Fruit fly (Drosophila melanogaster) whole organism, embryonic: ENCODE data around the gene CG42764.

ENCODE experiments used
- Aef1 ChIP-seq: fragments of 200-800 bp; sonication (Bioruptor generic); IDR thresholded peaks from 3 replicates; pipeline ENCODE4 v1.3.6; 2022; ENCODE audit warnings: missing biosample characterization, missing genetic modification characterization
- Bdp1 ChIP-seq: fragments of 200-800 bp; sonication (Bioruptor generic); optimal IDR thresholded peaks from 3 replicates; lab custom pipeline; 2016; ENCODE audit warnings: missing biosample characterization, missing genetic modification characterization
- Bgb ChIP-seq: fragments of 200-800 bp; sonication (Bioruptor generic); IDR thresholded peaks from 2 replicates; pipeline ENCODE4 v1.3.6; 2022; ENCODE audit warnings: missing biosample characterization, missing genetic modification characterization; ENCODE audit not compliant: partially characterized antibody
- CG11696 ChIP-seq: fragments of 200-800 bp; sonication (Bioruptor generic); IDR thresholded peaks from 2 replicates; pipeline ENCODE4 v1.3.6; 2022; ENCODE audit warnings: missing biosample characterization, missing genetic modification characterization
- CG12236 ChIP-seq: fragments of 200-800 bp; sonication (Bioruptor generic); optimal IDR thresholded peaks from 2 replicates; lab custom pipeline; 2016; ENCODE audit warnings: missing biosample characterization, missing genetic modification characterization
- CG12659 ChIP-seq: fragments of 200-800 bp; sonication (Bioruptor generic); optimal IDR thresholded peaks from 3 replicates; lab custom pipeline; 2017; ENCODE audit warnings: mild to moderate bottlenecking, missing biosample characterization, missing genetic modification reagents, missing genetic modification characterization
- CG13123 ChIP-seq: fragments of 200-800 bp; sonication (Bioruptor generic); optimal IDR thresholded peaks from 2 replicates; lab custom pipeline; 2016; ENCODE audit warnings: missing biosample characterization, missing genetic modification characterization
- CG15073 ChIP-seq: fragments of 200-800 bp; sonication (Bioruptor generic); optimal IDR thresholded peaks from 2 replicates; lab custom pipeline; 2016; ENCODE audit warnings: missing biosample characterization, missing genetic modification characterization
- CG1647 ChIP-seq: fragments of 200-800 bp; sonication (Bioruptor generic); optimal IDR thresholded peaks from 3 replicates; lab custom pipeline; 2016; ENCODE audit warnings: missing biosample characterization, missing genetic modification characterization
- CG17328 ChIP-seq: fragments of 200-800 bp; sonication (Bioruptor generic); IDR thresholded peaks from 2 replicates; pipeline ENCODE4 v1.3.6; 2022; ENCODE audit warnings: missing biosample characterization, missing genetic modification characterization
- CG17612 ChIP-seq: fragments of 200-800 bp; sonication (Bioruptor generic); IDR thresholded peaks from 2 replicates; pipeline ENCODE4 v1.3.6; 2022; ENCODE audit warnings: missing biosample characterization, missing genetic modification characterization
- CG18599 ChIP-seq: fragments of 200-800 bp; sonication (Bioruptor generic); optimal IDR thresholded peaks from 3 replicates; lab custom pipeline; 2017; ENCODE audit warnings: missing biosample characterization, missing genetic modification characterization, mild to moderate bottlenecking, moderate library complexity, missing genetic modification reagents
- CG2712 ChIP-seq: fragments of 200-800 bp; optimal IDR thresholded peaks from 3 replicates; lab custom pipeline; 2019; ENCODE audit warnings: missing biosample characterization, mild to moderate bottlenecking, missing genetic modification characterization, moderate library complexity
- CG30020 ChIP-seq: fragments of 200-800 bp; optimal IDR thresholded peaks from 2 replicates; lab custom pipeline; 2019; ENCODE audit warnings: missing biosample characterization, mild to moderate bottlenecking, missing genetic modification characterization, moderate library complexity
- CG3163 ChIP-seq: fragments of 200-800 bp; sonication (Bioruptor generic); optimal IDR thresholded peaks from 3 replicates; lab custom pipeline; 2016; ENCODE audit warnings: missing biosample characterization, missing genetic modification characterization
- CG3407 ChIP-seq: fragments of 200-800 bp; sonication (Bioruptor generic); optimal IDR thresholded peaks from 2 replicates; lab custom pipeline; 2018; ENCODE audit warnings: missing biosample characterization, mild to moderate bottlenecking, missing genetic modification characterization
- CG34376 ChIP-seq: fragments of 200-800 bp; sonication (Bioruptor generic); optimal IDR thresholded peaks from 2 replicates; lab custom pipeline; 2018; ENCODE audit warnings: missing biosample characterization, mild to moderate bottlenecking, missing genetic modification characterization
- CG6654 ChIP-seq: fragments of 200-800 bp; sonication (Bioruptor generic); optimal IDR thresholded peaks from 2 replicates; lab custom pipeline; 2017; ENCODE audit warnings: missing biosample characterization, mild to moderate bottlenecking, missing genetic modification characterization
- CoRest ChIP-seq: fragments of 200-800 bp; sonication (Bioruptor generic); optimal IDR thresholded peaks from 3 replicates; lab custom pipeline; 2018; ENCODE audit warnings: missing biosample characterization, mild to moderate bottlenecking, missing genetic modification characterization, moderate library complexity
- Dbx ChIP-seq: fragments of 200-800 bp; sonication (Bioruptor generic); IDR thresholded peaks from 3 replicates; pipeline ENCODE4 v1.3.6; 2022; ENCODE audit warnings: missing biosample characterization, missing genetic modification characterization
- Dfd ChIP-seq, 2 experiments: fragments of >200 bp; optimal IDR thresholded peaks; 2 replicates each; lab custom pipeline; 2017; ENCODE audit warnings: missing biosample characterization in 2 of 2, missing genetic modification characterization in 2 of 2
- Doc3 ChIP-seq: fragments of 200-800 bp; sonication (Bioruptor generic); IDR thresholded peaks from 3 replicates; pipeline ENCODE4 v1.3.6; 2022; ENCODE audit warnings: missing biosample characterization, missing genetic modification characterization; ENCODE audit not compliant: partially characterized antibody
- Gug ChIP-seq: fragments of 200-800 bp; sonication (Bioruptor generic); IDR thresholded peaks from 4 replicates; pipeline ENCODE4 v1.3.6; 2022; ENCODE audit warnings: missing biosample characterization, missing genetic modification characterization
- HLH4C ChIP-seq: fragments of 200-800 bp; sonication (Bioruptor generic); IDR thresholded peaks from 3 replicates; pipeline ENCODE4 v1.3.6; 2022; ENCODE audit warnings: missing biosample characterization, missing genetic modification characterization; ENCODE audit not compliant: partially characterized antibody
- Hr3 ChIP-seq: fragments of 200-800 bp; sonication (Bioruptor generic); optimal IDR thresholded peaks from 3 replicates; lab custom pipeline; 2016; ENCODE audit warnings: missing biosample characterization, missing genetic modification characterization
- Lhr ChIP-seq: fragments of 200-800 bp; sonication (Bioruptor generic); optimal IDR thresholded peaks from 3 replicates; lab custom pipeline; 2017; ENCODE audit warnings: mild to moderate bottlenecking, missing biosample characterization, missing genetic modification reagents, missing genetic modification characterization
- Nf-YB ChIP-seq: fragments of 200-800 bp; sonication (Bioruptor generic); optimal IDR thresholded peaks from 3 replicates; lab custom pipeline; 2019; ENCODE audit warnings: missing biosample characterization, mild to moderate bottlenecking, missing genetic modification characterization, moderate library complexity
- Oaz ChIP-seq: fragments of 200-800 bp; sonication (Bioruptor generic); IDR thresholded peaks from 2 replicates; pipeline ENCODE4 v1.3.6; 2022; ENCODE audit warnings: missing biosample characterization, missing genetic modification characterization
- Ptx1 ChIP-seq: fragments of 200-800 bp; sonication (Bioruptor generic); IDR thresholded peaks from 2 replicates; pipeline ENCODE4 v1.3.6; 2022; ENCODE audit warnings: missing biosample characterization, missing genetic modification characterization
- Taf1 ChIP-seq: fragments of 200-800 bp; sonication (Bioruptor generic); IDR thresholded peaks from 2 replicates; pipeline ENCODE4 v1.3.6; 2022; ENCODE audit warnings: missing biosample characterization, missing genetic modification characterization
- Usf ChIP-seq: fragments of 200-800 bp; sonication (Bioruptor generic); optimal IDR thresholded peaks from 2 replicates; lab custom pipeline; 2017; ENCODE audit warnings: missing genotype, missing biosample characterization, missing genetic modification characterization
- ac ChIP-seq: fragments of 200-800 bp; sonication (Bioruptor generic); optimal IDR thresholded peaks from 3 replicates; lab custom pipeline; 2017; ENCODE audit warnings: missing biosample characterization, mild to moderate bottlenecking, missing genetic modification characterization
- ara ChIP-seq: fragments of 200-800 bp; sonication (Bioruptor generic); IDR thresholded peaks from 2 replicates; pipeline ENCODE4 v1.3.6; 2022; ENCODE audit warnings: missing biosample characterization, missing genetic modification characterization
- croc ChIP-seq: fragments of 200-800 bp; sonication (Bioruptor generic); conservative IDR thresholded peaks from 3 replicates; pipeline ENCODE4 v1.3.6; 2022; ENCODE audit warnings: missing biosample characterization, missing genetic modification characterization
- eve ChIP-seq, 2 experiments: fragments of >200 bp; optimal IDR thresholded peaks; 2 replicates each; lab custom pipeline; 2017; ENCODE audit warnings: missing biosample characterization in 2 of 2, missing genetic modification characterization in 2 of 2
- grau ChIP-seq: fragments of 200-800 bp; optimal IDR thresholded peaks from 3 replicates; lab custom pipeline; 2019; ENCODE audit warnings: missing biosample characterization, mild to moderate bottlenecking, missing genetic modification characterization, moderate library complexity
- hb ChIP-seq: fragments of 200-800 bp; sonication (Bioruptor generic); IDR thresholded peaks from 3 replicates; pipeline ENCODE4 v1.3.6; 2022; ENCODE audit warnings: missing biosample characterization, missing genetic modification characterization; ENCODE audit not compliant: partially characterized antibody
- hkb ChIP-seq, 2 experiments: fragments of 200-800 bp in 1 of 2; fragments of >200 bp in 1 of 2; sonication (Bioruptor generic) in 1 of 2; IDR thresholded peaks in 1 of 2; optimal IDR thresholded peaks in 1 of 2; 2 replicates each; pipeline versions ENCODE4 v1.3.6 to Lab custom; 2017 to 2022; ENCODE audit warnings: missing biosample characterization in 1 of 2, missing genetic modification characterization in 1 of 2
- jumu ChIP-seq: fragments of 200-800 bp; sonication (Bioruptor generic); optimal IDR thresholded peaks from 3 replicates; lab custom pipeline; 2016; ENCODE audit warnings: missing biosample characterization, missing genetic modification characterization
- mirr ChIP-seq: fragments of 200-800 bp; sonication (Bioruptor generic); optimal IDR thresholded peaks from 3 replicates; lab custom pipeline; 2018; ENCODE audit warnings: missing biosample characterization, mild to moderate bottlenecking, missing genetic modification characterization
- nom ChIP-seq: fragments of 200-800 bp; sonication (Bioruptor generic); optimal IDR thresholded peaks from 2 replicates; lab custom pipeline; 2017; ENCODE audit warnings: missing biosample characterization, missing genetic modification characterization, mild to moderate bottlenecking, moderate library complexity, missing genetic modification reagents
- pros ChIP-seq: fragments of 200-800 bp; sonication (Bioruptor generic); optimal IDR thresholded peaks from 3 replicates; lab custom pipeline; 2019; ENCODE audit warnings: missing biosample characterization, mild to moderate bottlenecking, missing genetic modification characterization, moderate library complexity
- pzg ChIP-seq: fragments of 200-800 bp; sonication (Bioruptor generic); optimal IDR thresholded peaks from 3 replicates; lab custom pipeline; 2018; ENCODE audit warnings: missing biosample characterization, mild to moderate bottlenecking, missing genetic modification characterization, moderate library complexity
- row ChIP-seq: fragments of 200-800 bp; sonication (Bioruptor generic); IDR thresholded peaks from 3 replicates; pipeline ENCODE4 v1.3.6; 2022; ENCODE audit warnings: missing biosample characterization, missing genetic modification characterization
- sisA ChIP-seq: fragments of 200-800 bp; sonication (Bioruptor generic); IDR thresholded peaks from 2 replicates; pipeline ENCODE4 v1.3.6; 2022; ENCODE audit warnings: missing biosample characterization, missing genetic modification characterization
- sob ChIP-seq: fragments of 200-800 bp; sonication (Bioruptor generic); IDR thresholded peaks from 2 replicates; pipeline ENCODE4 v1.3.6; 2022; ENCODE audit warnings: missing biosample characterization, missing genetic modification characterization
- ttk ChIP-seq: fragments of 200-800 bp; sonication (Bioruptor generic); IDR thresholded peaks from 2 replicates; pipeline ENCODE4 v2.1.2; 2022; ENCODE audit warnings: missing biosample characterization, missing genetic modification characterization
- vnd ChIP-seq: fragments of 200-800 bp; sonication (Bioruptor generic); IDR thresholded peaks from 3 replicates; pipeline ENCODE4 v1.3.6; 2022; ENCODE audit warnings: missing biosample characterization, missing genetic modification characterization; ENCODE audit not compliant: partially characterized antibody

The CG42764 gene

dm6 chr3L:20493417-20494261 is 27.8 kb upstream of the CG42764 start (continued):
- peak; percentile 83 for TF ChIP-seq Dbx (GFP tag; lab: Robert Waterston, UW)
- TF ChIP-seq CG17328, result peak; percentile 74
- peak; percentile 49 for TF ChIP-seq Nf-YB
- peak in 1 of 2 experiments; percentile 47 for TF ChIP-seq eve (GFP tag; optimal IDR thresholded peaks at IDR 0.05; lab: Kevin White, UChicago)
- TF ChIP-seq row (GFP tag; lab: Robert Waterston, UW), result peak; percentile 91
- peak; percentile 72 for TF ChIP-seq Aef1 (GFP tag; lab: Robert Waterston, UW)
- TF ChIP-seq CG1647 (GFP tag; lab: Kevin White, UChicago), result peak; percentile 28
- TF ChIP-seq mirr (GFP tag; lab: Kevin White, UChicago), result no peak
- peak; percentile 56; the same call in 1 of the 2 replicates for TF ChIP-seq Taf1 (GFP tag; lab: Robert Waterston, UW)
- TF ChIP-seq CG6654 (GFP tag; lab: Kevin White, UChicago), result peak; percentile 10
- no peak for TF ChIP-seq pzg
- peak; percentile 73 for TF ChIP-seq CoRest (tag; lab: Kevin White, UChicago)
- peak; percentile 22 for TF ChIP-seq Bdp1 (GFP tag; lab: Kevin White, UChicago)
- no peak for TF ChIP-seq Lhr (GFP tag; lab: Kevin White, UChicago)
- TF ChIP-seq nom (GFP tag; lab: Kevin White, UChicago), result peak; percentile 70
- TF ChIP-seq CG13123, result no peak
- TF ChIP-seq ac (GFP tag; lab: Kevin White, UChicago), result no peak
- TF ChIP-seq CG30020 (tag; lab: Kevin White, UChicago), result no peak
- TF ChIP-seq CG34376 (GFP tag; lab: Kevin White, UChicago), result peak; percentile 10
- no peak for TF ChIP-seq CG17612 (GFP tag; lab: Robert Waterston, UW)
- TF ChIP-seq Usf (GFP tag; lab: Kevin White, UChicago), result peak; percentile 42
- TF ChIP-seq CG11696 (GFP tag; lab: Robert Waterston, UW), result peak; percentile 59
- no peak for TF ChIP-seq vnd (GFP tag; lab: Robert Waterston, UW)
- TF ChIP-seq ttk, result peak; percentile 72; the same call in 1 of the 2 replicates
- peak; percentile 82 for TF ChIP-seq CG2712 (tag; lab: Kevin White, UChicago)
- TF ChIP-seq Bgb (GFP tag; lab: Robert Waterston, UW), result no peak
- peak; percentile 60 for TF ChIP-seq Hr3 (GFP tag; lab: Kevin White, UChicago)
- peak; percentile 83 for TF ChIP-seq grau (tag; lab: Kevin White, UChicago)
- no peak for TF ChIP-seq jumu
- no peak for TF ChIP-seq HLH4C (GFP tag; lab: Robert Waterston, UW)
- no peak for TF ChIP-seq CG15073 (GFP tag; lab: Kevin White, UChicago)
- TF ChIP-seq ara (GFP tag; lab: Robert Waterston, UW), result peak; percentile 50; the same call in 1 of the 2 replicates
- no peak for TF ChIP-seq croc (GFP tag; lab: Robert Waterston, UW)
- TF ChIP-seq sob, result peak; percentile 83
- TF ChIP-seq Gug (GFP tag; lab: Robert Waterston, UW), result no peak
- no peak for TF ChIP-seq pros (GFP tag; lab: Kevin White, UChicago)
- peak; percentile 69 for TF ChIP-seq CG12659 (GFP tag; lab: Kevin White, UChicago)
- no peak for TF ChIP-seq hkb (optimal IDR thresholded peaks at IDR 0.05; lab: Kevin White, UChicago)
- peak; percentile 76 for TF ChIP-seq hkb (GFP tag; IDR thresholded peaks at IDR 0.05; lab: Robert Waterston, UW)
- TF ChIP-seq Ptx1 (GFP tag; lab: Robert Waterston, UW), result peak; percentile 87
- TF ChIP-seq sisA (GFP tag; lab: Robert Waterston, UW), result peak; percentile 37; the same call in 1 of the 2 replicates
- peak; percentile 84 for TF ChIP-seq CG18599 (GFP tag; lab: Kevin White, UChicago)
- no peak for TF ChIP-seq Dfd (GFP tag; optimal IDR thresholded peaks at IDR 0.05; lab: Kevin White, UChicago)
- TF ChIP-seq Oaz (GFP tag; lab: Robert Waterston, UW), result peak; percentile 47
- TF ChIP-seq hb (GFP tag; lab: Robert Waterston, UW), result no peak
- peak; percentile 35 for TF ChIP-seq CG3407
- TF ChIP-seq CG12236, result no peak
- no peak for TF ChIP-seq Doc3 (GFP tag; lab: Robert Waterston, UW)
- TF ChIP-seq CG3163 (GFP tag; lab: Kevin White, UChicago), result peak; percentile 50
